Fruit fly (Drosophila melanogaster) whole organism, pupa: Measurements from ENCODE around the gene plum.
A peak's percentile ranks its signal among the peaks of the same experiment; 100 is the strongest.

Experiments used
- CG10348 ChIP-seq: fragments of 200-800 bp; sonication (Bioruptor generic); IDR thresholded peaks from 2 replicates; pipeline ENCODE4 v1.3.6; 2022; ENCODE audit warnings: missing biosample characterization, missing genetic modification characterization
- CG12605 ChIP-seq: fragments of 200-800 bp; sonication (Bioruptor generic); IDR thresholded peaks from 2 replicates; pipeline ENCODE4 v1.3.6; 2022; ENCODE audit warnings: missing biosample characterization, missing genetic modification characterization
- CG13204 ChIP-seq: fragments of 200-800 bp; sonication (Bioruptor generic); optimal IDR thresholded peaks from 2 replicates; lab custom pipeline; 2018; ENCODE audit warnings: missing biosample characterization, mild to moderate bottlenecking, missing genetic modification characterization, moderate library complexity
- CG14655 ChIP-seq: fragments of 200-800 bp; sonication (Bioruptor generic); optimal IDR thresholded peaks from 3 replicates; lab custom pipeline; 2017; ENCODE audit warnings: mild to moderate bottlenecking, missing biosample characterization, missing genetic modification reagents, missing genetic modification characterization
- CG15710 ChIP-seq: fragments of 200-800 bp; sonication (Bioruptor generic); optimal IDR thresholded peaks from 2 replicates; lab custom pipeline; 2018; ENCODE audit warnings: missing biosample characterization, mild to moderate bottlenecking, missing genetic modification characterization, moderate library complexity
- CG17806 ChIP-seq: fragments of 200-800 bp; sonication (Bioruptor generic); optimal IDR thresholded peaks from 2 replicates; lab custom pipeline; 2018; ENCODE audit warnings: missing biosample characterization, mild to moderate bottlenecking, missing genetic modification characterization, moderate library complexity
- CG32121 ChIP-seq: fragments of 200-800 bp; sonication (Bioruptor generic); IDR thresholded peaks from 2 replicates; pipeline ENCODE4 v1.3.6; 2022; ENCODE audit warnings: missing biosample characterization, missing genetic modification characterization
- CG34367 ChIP-seq: fragments of 200-800 bp; sonication (Bioruptor generic); optimal IDR thresholded peaks from 2 replicates; lab custom pipeline; 2018; ENCODE audit warnings: missing biosample characterization, mild to moderate bottlenecking, missing genetic modification characterization
- CG4496 ChIP-seq: fragments of 200-800 bp; sonication (Bioruptor generic); IDR thresholded peaks from 3 replicates; pipeline ENCODE4 v1.3.6; 2022; ENCODE audit warnings: missing biosample characterization, missing genetic modification characterization
- CG8159 ChIP-seq: fragments of 200-800 bp; sonication (Bioruptor generic); optimal IDR thresholded peaks from 3 replicates; lab custom pipeline; 2018; ENCODE audit warnings: missing biosample characterization, mild to moderate bottlenecking, missing genetic modification characterization, moderate library complexity
- CG8301 ChIP-seq: fragments of 200-800 bp; sonication (Bioruptor generic); optimal IDR thresholded peaks from 2 replicates; lab custom pipeline; 2018; ENCODE audit warnings: missing biosample characterization, mild to moderate bottlenecking, missing genetic modification characterization
- CG9948 ChIP-seq: fragments of 200-800 bp; sonication (Bioruptor generic); optimal IDR thresholded peaks from 2 replicates; lab custom pipeline; 2018; ENCODE audit warnings: missing biosample characterization, mild to moderate bottlenecking, missing genetic modification characterization, moderate library complexity
- D1 ChIP-seq: fragments of 200-800 bp; sonication (Bioruptor generic); optimal IDR thresholded peaks from 2 replicates; lab custom pipeline; 2018; ENCODE audit warnings: missing biosample characterization, mild to moderate bottlenecking, missing genetic modification characterization, moderate library complexity
- EcR ChIP-seq: fragments of 200-800 bp; sonication (Bioruptor generic); optimal IDR thresholded peaks from 3 replicates; lab custom pipeline; 2019; ENCODE audit warnings: missing biosample characterization, missing genetic modification characterization, mild to moderate bottlenecking, moderate library complexity, missing genetic modification reagents
- Ets98B ChIP-seq: fragments of 200-800 bp; sonication (Bioruptor generic); IDR thresholded peaks from 2 replicates; pipeline ENCODE4 v1.3.6; 2022; ENCODE audit warnings: missing biosample characterization, missing genetic modification characterization
- Pif1A ChIP-seq: fragments of 200-800 bp; sonication (Bioruptor generic); optimal IDR thresholded peaks from 3 replicates; lab custom pipeline; 2016; ENCODE audit warnings: missing biosample characterization, missing genetic modification characterization
- Pif1B ChIP-seq: fragments of 200-800 bp; sonication (Bioruptor generic); optimal IDR thresholded peaks from 3 replicates; lab custom pipeline; 2016; ENCODE audit warnings: missing biosample characterization, missing genetic modification characterization
- Snoo ChIP-seq: fragments of 200-800 bp; sonication (Bioruptor generic); optimal IDR thresholded peaks from 3 replicates; lab custom pipeline; 2017; ENCODE audit warnings: missing biosample characterization, mild to moderate bottlenecking, missing genetic modification characterization, inconsistent platforms
- fd96Ca ChIP-seq: fragments of 200-800 bp; sonication (Bioruptor generic); IDR thresholded peaks from 3 replicates; pipeline ENCODE4 v1.3.6; 2022; ENCODE audit warnings: missing biosample characterization, missing genetic modification characterization
- gl ChIP-seq: fragments of 200-800 bp; sonication (Bioruptor generic); optimal IDR thresholded peaks from 2 replicates; lab custom pipeline; 2018; ENCODE audit warnings: missing biosample characterization, mild to moderate bottlenecking, missing genetic modification characterization
- rn ChIP-seq: fragments of 200-800 bp; sonication (Bioruptor generic); IDR thresholded peaks from 2 replicates; pipeline ENCODE4 v1.3.6; 2022; ENCODE audit warnings: missing biosample characterization, missing genetic modification characterization

plum gene

DNA sequence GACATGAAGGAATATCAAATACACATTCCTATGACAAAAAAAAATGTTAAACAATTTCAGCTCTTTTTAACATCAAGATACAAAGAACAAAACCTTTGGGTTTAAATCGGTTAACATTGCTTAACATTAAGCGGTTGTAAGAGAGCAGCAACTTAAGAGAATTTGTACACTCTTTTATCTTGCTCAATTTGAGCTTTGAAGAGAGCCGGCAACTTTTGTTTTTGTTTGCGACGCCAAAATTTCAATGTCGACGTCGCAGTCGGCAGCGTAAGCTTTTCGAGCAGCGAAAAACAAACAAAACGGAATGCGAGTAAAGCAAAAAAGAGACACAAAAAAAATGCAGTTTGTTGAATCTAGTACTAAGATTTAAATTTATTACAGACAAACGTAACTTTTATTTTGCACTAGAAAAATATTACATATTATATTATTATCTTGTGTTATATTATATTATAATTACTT is 582 bp upstream of the plum start:
- TF ChIP-seq fd96Ca (GFP tag; lab: Robert Waterston, UW) (peak; percentile 64; the same call in 2 of the 3 replicates), CG9948 (tag; lab: Kevin White, UChicago) (no peak), Snoo (tag; lab: Kevin White, UChicago) (no peak), CG12605 (GFP tag; lab: Robert Waterston, UW) (peak; percentile 96), EcR (GFP tag; lab: Kevin White, UChicago) (no peak), CG13204 (GFP tag; lab: Kevin White, UChicago) (no peak), gl (peak; percentile 89), CG14655 (GFP tag; lab: Kevin White, UChicago) (peak; percentile 58), rn (GFP tag; lab: Robert Waterston, UW) (no peak), CG4496 (GFP tag; lab: Robert Waterston, UW) (peak; percentile 91), CG34367 (tag; lab: Kevin White, UChicago) (peak; percentile 40), CG8301 (peak; percentile 42), CG32121 (GFP tag; lab: Robert Waterston, UW) (peak; percentile 82), CG17806 (tag; lab: Kevin White, UChicago) (peak; percentile 64), CG8159 (peak; percentile 49), Pif1B (GFP tag; lab: Kevin White, UChicago) (peak; percentile 72), CG10348 (GFP tag; lab: Robert Waterston, UW) (no peak), D1 (tag; lab: Kevin White, UChicago) (peak; percentile 23), Pif1A (peak; percentile 79), CG15710 (tag; lab: Kevin White, UChicago) (peak; percentile 33), Ets98B (GFP tag; lab: Robert Waterston, UW) (peak; percentile 89)

DNA sequence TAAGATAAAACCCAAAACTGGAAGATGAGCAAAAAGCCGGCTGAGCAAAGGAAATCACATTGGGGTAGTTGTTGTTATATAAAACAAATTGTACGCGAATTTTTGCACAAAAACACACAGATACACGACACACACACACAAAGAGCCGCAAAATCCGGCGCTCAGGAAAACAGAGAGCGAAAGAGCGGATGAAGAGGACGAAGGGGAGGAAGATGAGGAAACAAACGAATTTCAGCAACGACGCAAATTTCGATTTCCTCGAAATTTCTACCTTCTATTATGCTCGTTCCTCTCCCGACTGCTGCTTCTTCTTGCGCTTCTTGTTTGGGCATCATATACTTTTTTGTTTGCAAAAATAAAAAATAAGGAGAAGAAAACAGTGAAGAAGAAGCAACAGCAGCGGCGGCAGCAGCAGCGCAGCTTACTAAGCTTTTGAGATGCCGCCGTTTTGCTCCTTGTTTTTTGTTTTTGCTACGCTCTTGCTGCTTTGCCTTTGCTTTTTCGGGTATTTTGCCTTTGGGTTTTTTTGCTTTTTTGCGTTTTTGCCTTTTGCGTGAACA is 940 bp downstream of the plum start:
- TF ChIP-seq CG8159 (no peak), gl (no peak), CG12605 (GFP tag; lab: Robert Waterston, UW) (peak; percentile 21; the same call in 1 of the 2 replicates), fd96Ca (GFP tag; lab: Robert Waterston, UW) (no peak), CG32121 (GFP tag; lab: Robert Waterston, UW) (0 out of 2 replicates have a peak, but pooled peaks have one; percentile 17), CG15710 (tag; lab: Kevin White, UChicago) (no peak)

DNA sequence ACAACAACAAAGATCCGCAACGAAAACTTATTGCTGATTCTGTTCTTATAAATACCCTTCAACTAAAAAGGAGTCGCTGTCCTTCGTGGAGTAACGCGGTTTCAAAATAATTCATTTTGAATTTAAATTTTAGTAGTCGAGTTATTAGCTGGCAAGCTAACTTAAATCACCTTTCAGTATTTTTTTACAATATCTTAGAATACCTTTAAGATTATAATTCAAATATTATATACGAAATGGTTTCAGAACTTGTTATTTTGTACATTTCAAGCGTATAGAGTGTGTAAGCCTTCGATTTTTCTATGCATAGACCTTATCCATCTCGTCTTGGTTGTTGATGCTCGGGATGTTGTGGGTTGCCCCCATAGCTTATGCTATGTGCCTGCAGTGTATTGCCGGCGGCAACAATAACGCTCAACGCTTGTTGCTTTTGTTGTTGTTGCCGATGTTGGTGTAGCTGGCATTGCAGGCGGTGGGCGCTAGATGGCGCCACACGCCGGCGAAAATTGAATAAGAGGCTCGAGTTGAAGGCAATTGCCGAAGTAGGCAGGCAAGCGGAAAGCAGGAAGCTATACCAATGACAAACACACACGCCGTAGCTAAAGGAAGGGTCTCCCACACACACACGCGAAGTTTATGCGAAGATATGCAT is 5.6 kb downstream of the plum start:
- no peak for TF ChIP-seq CG12605 (GFP tag; lab: Robert Waterston, UW)
- no peak for TF ChIP-seq Snoo (tag; lab: Kevin White, UChicago)
- no peak for TF ChIP-seq CG15710 (tag; lab: Kevin White, UChicago)
- no peak for TF ChIP-seq CG34367 (tag; lab: Kevin White, UChicago)
- no peak for TF ChIP-seq D1 (tag; lab: Kevin White, UChicago)
- no peak for TF ChIP-seq CG32121 (GFP tag; lab: Robert Waterston, UW)
- no peak for TF ChIP-seq Ets98B (GFP tag; lab: Robert Waterston, UW)
- no peak for TF ChIP-seq CG17806 (tag; lab: Kevin White, UChicago)
- no peak for TF ChIP-seq CG4496 (GFP tag; lab: Robert Waterston, UW)
- peak; percentile 35 for TF ChIP-seq CG8301
- no peak for TF ChIP-seq gl
- TF ChIP-seq EcR (GFP tag; lab: Kevin White, UChicago) = no peak
- TF ChIP-seq fd96Ca (GFP tag; lab: Robert Waterston, UW) = no peak
- TF ChIP-seq CG8159 = peak; percentile 24
- TF ChIP-seq CG14655 (GFP tag; lab: Kevin White, UChicago) = peak; percentile 36
- TF ChIP-seq CG9948 (tag; lab: Kevin White, UChicago) = peak; percentile 13
- TF ChIP-seq Pif1A = no peak
- TF ChIP-seq CG10348 (GFP tag; lab: Robert Waterston, UW) = no peak
- TF ChIP-seq Pif1B (GFP tag; lab: Kevin White, UChicago) = no peak
- no peak for TF ChIP-seq rn (GFP tag; lab: Robert Waterston, UW)
- peak; percentile 18 for TF ChIP-seq CG13204 (GFP tag; lab: Kevin White, UChicago)

DNA sequence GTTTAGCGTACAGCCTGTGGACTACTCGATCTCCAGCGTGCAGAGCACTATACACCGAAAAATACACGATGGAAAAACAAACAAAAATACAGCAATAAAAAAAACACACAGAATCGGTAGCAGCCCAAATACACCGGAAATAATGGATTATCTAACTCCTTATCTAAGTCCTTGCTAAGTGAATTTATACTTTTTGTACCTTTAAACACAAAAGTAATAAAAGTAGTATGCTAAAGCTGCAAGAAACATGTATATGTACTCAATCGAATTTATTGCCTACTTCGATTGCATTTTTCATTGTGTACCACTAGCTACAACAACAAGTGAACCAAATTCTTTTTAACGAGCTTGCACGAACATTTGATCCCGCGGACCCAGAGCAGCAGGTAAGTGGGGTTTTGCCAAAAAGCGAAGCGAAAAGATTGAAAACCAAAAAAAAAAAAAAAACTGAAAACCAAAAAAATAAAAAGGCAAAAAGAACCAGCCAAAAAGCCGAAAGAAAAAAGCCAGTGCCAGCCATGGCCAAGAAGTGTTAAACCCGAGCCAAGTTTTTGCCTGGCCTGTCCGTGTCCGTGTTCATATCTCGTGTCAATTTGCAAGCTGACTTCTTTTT is 12.8 kb downstream of the plum start:
- TF ChIP-seq CG32121 (GFP tag; lab: Robert Waterston, UW) (peak; percentile 88), CG8159 (peak; percentile 91), CG4496 (GFP tag; lab: Robert Waterston, UW) (peak; percentile 91), fd96Ca (GFP tag; lab: Robert Waterston, UW) (peak; percentile 86), Pif1B (GFP tag; lab: Kevin White, UChicago) (peak; percentile 90), CG13204 (GFP tag; lab: Kevin White, UChicago) (peak; percentile 77), CG34367 (tag; lab: Kevin White, UChicago) (peak; percentile 84), rn (GFP tag; lab: Robert Waterston, UW) (peak; percentile 69), EcR (GFP tag; lab: Kevin White, UChicago) (no peak), D1 (tag; lab: Kevin White, UChicago) (no peak), gl (peak; percentile 81), CG12605 (GFP tag; lab: Robert Waterston, UW) (peak; percentile 85), CG14655 (GFP tag; lab: Kevin White, UChicago) (peak; percentile 92), CG10348 (GFP tag; lab: Robert Waterston, UW) (no peak; the same call in 1 of the 2 replicates), CG8301 (peak; percentile 93), Ets98B (GFP tag; lab: Robert Waterston, UW) (peak; percentile 89), CG17806 (tag; lab: Kevin White, UChicago) (peak; percentile 88), CG9948 (tag; lab: Kevin White, UChicago) (peak; percentile 85), CG15710 (tag; lab: Kevin White, UChicago) (peak; percentile 87), Pif1A (peak; percentile 91), Snoo (tag; lab: Kevin White, UChicago) (peak; percentile 95)
